Fruit fly (Drosophila melanogaster) whole organism, wandering third instar larva: ENCODE data around the gene CG12974.

Experiments
- Abd-B ChIP-seq: fragments of >200 bp; optimal IDR thresholded peaks from 2 replicates; lab custom pipeline; 2017; ENCODE audit warnings: missing biosample characterization, missing genetic modification characterization
- CG9705 ChIP-seq: fragments of 200-800 bp; sonication (Bioruptor generic); optimal IDR thresholded peaks from 2 replicates; lab custom pipeline; 2018; ENCODE audit warnings: missing biosample characterization, mild to moderate bottlenecking, missing genetic modification characterization
- CrebA ChIP-seq: fragments of 200-800 bp; sonication (Bioruptor generic); optimal IDR thresholded peaks from 2 replicates; lab custom pipeline; 2016; ENCODE audit warnings: missing biosample characterization, mild to moderate bottlenecking, missing genetic modification characterization, borderline replicate concordance
- Dfd ChIP-seq: fragments of >200 bp; optimal IDR thresholded peaks from 2 replicates; lab custom pipeline; 2017; ENCODE audit warnings: missing biosample characterization, missing genetic modification characterization
- Dif ChIP-seq: fragments of 200-275, 200-300 bp; sonication (Bioruptor generic); optimal IDR thresholded peaks from 2 replicates; lab custom pipeline; 2018; ENCODE audit warnings: missing biosample characterization, missing genetic modification characterization; ENCODE audit not compliant: partially characterized antibody
- GATAd ChIP-seq: sonication (Bioruptor generic); optimal IDR thresholded peaks from 2 replicates; lab custom pipeline; 2016; ENCODE audit warnings: missing biosample characterization, missing genetic modification characterization
- HLH106 ChIP-seq: fragments of 200-800 bp; optimal IDR thresholded peaks from 3 replicates; lab custom pipeline; 2019; ENCODE audit warnings: missing biosample characterization, mild to moderate bottlenecking, missing genetic modification characterization, moderate library complexity
- Hnf4 ChIP-seq: fragments of 200-800 bp; sonication (Bioruptor generic); optimal IDR thresholded peaks from 2 replicates; lab custom pipeline; 2016; ENCODE audit warnings: missing biosample characterization, mild to moderate bottlenecking, missing genetic modification characterization
- Hr78 ChIP-seq: fragments of >200 bp; optimal IDR thresholded peaks from 2 replicates; lab custom pipeline; 2017; ENCODE audit warnings: missing biosample characterization, missing genetic modification characterization
- Hr83 ChIP-seq: fragments of 200-300 bp; sonication (Bioruptor generic); optimal IDR thresholded peaks from 2 replicates; lab custom pipeline; 2016; ENCODE audit warnings: missing biosample characterization, mild to moderate bottlenecking, missing genetic modification characterization, moderate library complexity; ENCODE audit not compliant: poor library complexity, severe bottlenecking
- Jra ChIP-seq: sonication (Bioruptor generic); optimal IDR thresholded peaks from 2 replicates; lab custom pipeline; 2016; ENCODE audit warnings: missing biosample characterization, missing genetic modification characterization
- Mio ChIP-seq: sonication (Bioruptor generic); optimal IDR thresholded peaks from 2 replicates; lab custom pipeline; 2016; ENCODE audit warnings: missing biosample characterization, missing genetic modification characterization
- Myc ChIP-seq: fragments of >200 bp; optimal IDR thresholded peaks from 2 replicates; lab custom pipeline; 2017
- N ChIP-seq: fragments of >200 bp; optimal IDR thresholded peaks from 2 replicates; lab custom pipeline; 2018; ENCODE audit warnings: missing biosample characterization, missing external identifiers, missing genetic modification characterization
- OdsH ChIP-seq: fragments of 200-800 bp; sonication (Bioruptor generic); optimal IDR thresholded peaks from 2 replicates; lab custom pipeline; 2016; ENCODE audit warnings: missing biosample characterization, mild to moderate bottlenecking, missing genetic modification characterization
- Rel ChIP-seq, 2 experiments: fragments of 200-800 bp; sonication (Bioruptor generic) in 1 of 2; optimal IDR thresholded peaks; 2 replicates in 1 of 2; 3 replicates in 1 of 2; lab custom pipeline; 2016 to 2019; ENCODE audit warnings: mild to moderate bottlenecking in 2 of 2, missing biosample characterization in 2 of 2, missing genetic modification characterization in 2 of 2, moderate library complexity in 1 of 2
- Sp1 ChIP-seq: fragments of 200-800 bp; sonication (Bioruptor generic); optimal IDR thresholded peaks from 3 replicates; lab custom pipeline; 2019; ENCODE audit warnings: missing biosample characterization, mild to moderate bottlenecking, missing genetic modification characterization, moderate library complexity
- Vsx2 ChIP-seq: fragments of 200-300, 225-300 bp; sonication (Bioruptor generic); optimal IDR thresholded peaks from 2 replicates; lab custom pipeline; 2018; ENCODE audit warnings: missing biosample characterization, missing genetic modification characterization; ENCODE audit not compliant: partially characterized antibody
- br ChIP-seq: fragments of 200-800 bp; sonication (Bioruptor generic); optimal IDR thresholded peaks from 2 replicates; lab custom pipeline; 2016; ENCODE audit warnings: missing biosample characterization, missing genetic modification characterization
- brk ChIP-seq: fragments of 200-800 bp; sonication (Bioruptor generic); optimal IDR thresholded peaks from 2 replicates; lab custom pipeline; 2016; ENCODE audit warnings: missing biosample characterization, mild to moderate bottlenecking, missing genetic modification characterization
- dl ChIP-seq, 2 experiments: fragments of 175-275, 200-275 bp in 1 of 2; fragments of 200-275 bp in 1 of 2; sonication (Bioruptor generic); optimal IDR thresholded peaks; lab custom pipeline; 2018; ENCODE audit warnings: mild to moderate bottlenecking in 2 of 2, missing biosample characterization in 2 of 2, missing genetic modification characterization in 2 of 2, moderate library complexity in 2 of 2; ENCODE audit not compliant: partially characterized antibody in 2 of 2, insufficient read depth in 1 of 2
- dmrt93B ChIP-seq: fragments of 200-800 bp; sonication (Bioruptor generic); optimal IDR thresholded peaks from 2 replicates; lab custom pipeline; 2018; ENCODE audit warnings: missing biosample characterization, mild to moderate bottlenecking, missing genetic modification characterization
- dsf ChIP-seq: sonication (Bioruptor generic); optimal IDR thresholded peaks from 2 replicates; lab custom pipeline; 2016; ENCODE audit warnings: missing biosample characterization, missing genetic modification characterization, borderline replicate concordance
- ey ChIP-seq: fragments of 200-800 bp; sonication (Bioruptor generic); optimal IDR thresholded peaks from 2 replicates; lab custom pipeline; 2016; ENCODE audit warnings: missing biosample characterization, missing genetic modification characterization
- foxo ChIP-seq, 2 experiments: fragments of 200-800 bp; sonication (Bioruptor generic); optimal IDR thresholded peaks; 2 replicates in 1 of 2; 3 replicates in 1 of 2; lab custom pipeline; 2016 to 2017; ENCODE audit warnings: missing biosample characterization in 2 of 2, missing genetic modification characterization in 2 of 2
- fru ChIP-seq: fragments of 200-800 bp; sonication (Bioruptor generic); optimal IDR thresholded peaks from 3 replicates; lab custom pipeline; 2016; ENCODE audit warnings: missing biosample characterization, mild to moderate bottlenecking, missing genetic modification characterization
- h ChIP-seq: fragments of 200-800 bp; sonication (Bioruptor generic); optimal IDR thresholded peaks from 3 replicates; lab custom pipeline; 2016; ENCODE audit warnings: missing biosample characterization, mild to moderate bottlenecking, missing genetic modification characterization
- jim ChIP-seq: fragments of 175-275, 200-325 bp; sonication (Bioruptor generic); optimal IDR thresholded peaks from 2 replicates; lab custom pipeline; 2016; ENCODE audit warnings: missing biosample characterization, mild to moderate bottlenecking, missing genetic modification characterization
- pan ChIP-seq: fragments of >200 bp; optimal IDR thresholded peaks from 2 replicates; lab custom pipeline; 2017
- psq ChIP-seq: fragments of 200-800 bp; sonication (Bioruptor generic); optimal IDR thresholded peaks from 3 replicates; lab custom pipeline; 2017; ENCODE audit warnings: missing biosample characterization, mild to moderate bottlenecking, missing genetic modification characterization, moderate library complexity
- rgr ChIP-seq: fragments of 200-800 bp; sonication (Bioruptor generic); optimal IDR thresholded peaks from 3 replicates; lab custom pipeline; 2016; ENCODE audit warnings: missing biosample characterization, mild to moderate bottlenecking, missing genetic modification characterization
- sage ChIP-seq: fragments of 200-800 bp; sonication (Bioruptor generic); optimal IDR thresholded peaks from 2 replicates; lab custom pipeline; 2016; ENCODE audit warnings: missing biosample characterization, mild to moderate bottlenecking, missing genetic modification characterization
- sv ChIP-seq: fragments of 200-800 bp; sonication (Bioruptor generic); optimal IDR thresholded peaks from 3 replicates; lab custom pipeline; 2016; ENCODE audit warnings: missing biosample characterization, missing genetic modification characterization
- usp ChIP-seq: fragments of >200 bp; optimal IDR thresholded peaks from 2 replicates; lab custom pipeline; 2017; ENCODE audit warnings: missing biosample characterization, missing genetic modification characterization
- woc ChIP-seq: sonication (Bioruptor generic); optimal IDR thresholded peaks from 2 replicates; lab custom pipeline; 2016; ENCODE audit warnings: missing biosample characterization, mild to moderate bottlenecking, missing genetic modification characterization

The CG12974 gene

DNA sequence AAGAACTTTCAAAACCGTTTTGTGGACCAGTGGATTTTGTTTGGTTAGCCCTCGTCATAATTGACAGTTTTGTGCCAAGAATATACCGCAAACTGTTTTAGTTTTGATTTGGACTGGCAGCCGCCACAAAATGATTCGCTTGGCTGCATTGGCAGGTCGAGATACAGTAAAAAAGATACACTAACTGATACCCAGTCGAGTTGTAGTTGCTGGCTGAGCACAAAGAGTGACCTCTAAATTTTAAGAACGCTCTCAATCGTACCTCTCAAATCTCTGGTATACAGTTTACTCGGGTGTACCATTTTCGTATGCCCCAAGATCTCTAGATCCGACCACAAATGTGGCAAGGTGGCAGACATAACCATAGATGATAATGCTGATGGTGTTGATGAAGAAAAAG lies 42.8 kb downstream of the CG12974 start:
- no peak for TF ChIP-seq Hr78 (GFP tag; lab: Kevin White, UChicago)
- TF ChIP-seq brk, result no peak
- no peak for TF ChIP-seq pan (lab: Kevin White, UChicago)
- TF ChIP-seq psq (GFP tag; lab: Kevin White, UChicago), result no peak
- TF ChIP-seq Sp1 (GFP tag; lab: Kevin White, UChicago), result no peak
- no peak for TF ChIP-seq dsf (GFP tag; lab: Kevin White, UChicago)
- no peak for TF ChIP-seq Hr83 (GFP tag; lab: Kevin White, UChicago)
- no peak for TF ChIP-seq Abd-B (GFP tag; lab: Kevin White, UChicago)
- no peak for TF ChIP-seq usp (GFP tag; lab: Kevin White, UChicago)
- TF ChIP-seq ey (GFP tag; lab: Kevin White, UChicago), result no peak
- no peak for TF ChIP-seq woc (GFP tag; lab: Kevin White, UChicago)
- no peak for TF ChIP-seq Rel (GFP tag; optimal IDR thresholded peaks at IDR 0.05; lab: Kevin White, UChicago)
- TF ChIP-seq Rel (tag; optimal IDR thresholded peaks at IDR 0.05; lab: Kevin White, UChicago), result no peak
- TF ChIP-seq GATAd, result no peak
- no peak for TF ChIP-seq Jra (GFP tag; lab: Kevin White, UChicago)
- TF ChIP-seq N, result no peak
- no peak for TF ChIP-seq sv (GFP tag; lab: Kevin White, UChicago)
- TF ChIP-seq, all 38 proteins: peak for 0

DNA sequence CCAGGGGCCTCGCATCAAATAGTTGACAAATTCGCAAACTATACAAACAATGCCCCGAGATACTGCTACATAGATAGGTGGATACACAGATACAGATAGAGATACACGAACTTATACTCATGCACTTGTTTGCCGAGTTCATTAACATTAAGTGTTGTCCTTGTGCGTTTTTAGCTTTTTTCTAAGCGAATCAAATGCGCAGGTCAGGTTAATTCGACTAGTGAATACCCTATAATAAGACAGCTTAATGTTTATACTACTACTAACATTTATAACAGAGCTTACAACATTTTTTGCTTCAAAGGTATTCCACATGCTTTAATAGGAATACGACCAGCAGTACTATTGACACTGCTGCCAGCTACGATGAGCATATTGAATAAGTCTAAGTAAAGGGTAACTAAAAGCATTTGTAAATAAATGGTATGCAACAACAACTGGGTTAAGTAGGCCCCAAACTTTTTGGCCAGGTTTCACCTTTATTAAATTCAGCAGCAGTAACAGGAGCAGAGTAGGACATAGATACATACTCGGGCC lies 44.2 kb downstream of the CG12974 start:
- TF ChIP-seq Hr78 (GFP tag; lab: Kevin White, UChicago) (no peak), sage (no peak), Sp1 (GFP tag; lab: Kevin White, UChicago) (no peak), Hnf4 (no peak), Hr83 (GFP tag; lab: Kevin White, UChicago) (no peak), HLH106 (tag; lab: Kevin White, UChicago) (no peak), fru (GFP tag; lab: Kevin White, UChicago) (no peak), psq (GFP tag; lab: Kevin White, UChicago) (no peak), Jra (GFP tag; lab: Kevin White, UChicago) (no peak), dmrt93B (GFP tag; lab: Kevin White, UChicago) (no peak), ey (GFP tag; lab: Kevin White, UChicago) (no peak), CrebA (GFP tag; lab: Kevin White, UChicago) (no peak), dl (GFP tag; optimal IDR thresholded peaks at IDR 0.05; lab: Kevin White, UChicago; ENCODE audit: insufficient read depth in 1 of 2, partially characterized antibody in 2 of 2) (no peak)

DNA sequence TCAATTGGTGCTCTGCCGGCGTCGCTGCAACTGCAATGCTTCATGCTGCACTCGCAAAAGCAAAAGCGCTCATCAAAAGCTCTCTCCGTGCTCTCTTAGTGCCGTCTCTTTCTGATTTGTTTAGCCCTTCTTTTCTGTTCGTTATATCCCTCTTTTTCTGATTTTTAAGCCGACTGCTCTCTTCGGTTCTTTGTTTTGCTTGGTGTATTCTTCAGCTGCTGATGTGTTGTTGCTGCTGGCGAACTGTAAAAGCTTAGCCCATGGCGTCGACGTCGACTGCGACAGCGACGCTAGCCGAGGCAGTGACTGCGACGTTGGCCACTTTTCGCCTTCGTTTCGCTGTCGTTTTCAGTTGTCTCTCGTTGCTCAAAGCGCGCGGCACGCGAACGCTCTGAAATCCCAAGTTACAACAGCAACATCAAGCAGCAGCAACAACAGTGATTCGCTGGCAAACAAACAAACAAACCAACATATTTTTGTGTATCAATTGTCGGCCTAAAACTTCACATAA lies 45.7 kb downstream of the CG12974 start:
- no peak for TF ChIP-seq fru (GFP tag; lab: Kevin White, UChicago)
- TF ChIP-seq CG9705 (GFP tag; lab: Kevin White, UChicago), result no peak
- no peak for TF ChIP-seq sage
- TF ChIP-seq Mio, result no peak
- no peak for TF ChIP-seq usp (GFP tag; lab: Kevin White, UChicago)
- TF ChIP-seq brk, result no peak
- peak; percentile 45 for TF ChIP-seq Dif (GFP tag; lab: Kevin White, UChicago)
- TF ChIP-seq rgr (GFP tag; lab: Kevin White, UChicago), result peak; percentile 10
- no peak for TF ChIP-seq Vsx2
- peak; percentile 1 for TF ChIP-seq br (GFP tag; lab: Kevin White, UChicago)
- TF ChIP-seq psq (GFP tag; lab: Kevin White, UChicago), result peak; percentile 96
- TF ChIP-seq dsf (GFP tag; lab: Kevin White, UChicago), result no peak
- TF ChIP-seq HLH106 (tag; lab: Kevin White, UChicago), result no peak
- no peak for TF ChIP-seq foxo (GFP tag; optimal IDR thresholded peaks at IDR 0.05; lab: Kevin White, UChicago)
- TF ChIP-seq Sp1 (GFP tag; lab: Kevin White, UChicago), result peak; percentile 49
- TF ChIP-seq h (GFP tag; lab: Kevin White, UChicago), result peak; percentile 57
- TF ChIP-seq Myc (lab: Kevin White, UChicago), result no peak
- peak; percentile 58 to 70 for TF ChIP-seq dl (GFP tag; optimal IDR thresholded peaks at IDR 0.05; lab: Kevin White, UChicago; ENCODE audit: insufficient read depth in 1 of 2, partially characterized antibody in 2 of 2)
- TF ChIP-seq pan (lab: Kevin White, UChicago), result no peak
- no peak for TF ChIP-seq GATAd
- no peak for TF ChIP-seq Rel (GFP tag; optimal IDR thresholded peaks at IDR 0.05; lab: Kevin White, UChicago)
- peak; percentile 47 for TF ChIP-seq Rel (tag; optimal IDR thresholded peaks at IDR 0.05; lab: Kevin White, UChicago)
- TF ChIP-seq Dfd (GFP tag; lab: Kevin White, UChicago), result no peak
- TF ChIP-seq dmrt93B (GFP tag; lab: Kevin White, UChicago), result no peak
- no peak for TF ChIP-seq sv (GFP tag; lab: Kevin White, UChicago)
- no peak for TF ChIP-seq ey (GFP tag; lab: Kevin White, UChicago)
- no peak for TF ChIP-seq Abd-B (GFP tag; lab: Kevin White, UChicago)
- no peak for TF ChIP-seq Hr78 (GFP tag; lab: Kevin White, UChicago)
- no peak for TF ChIP-seq OdsH (GFP tag; lab: Kevin White, UChicago)
- peak; percentile 46 for TF ChIP-seq CrebA (GFP tag; lab: Kevin White, UChicago)
- TF ChIP-seq jim (GFP tag; lab: Kevin White, UChicago), result no peak
- TF ChIP-seq N, result no peak
